Worm (Caenorhabditis elegans) whole organism, young adult: ENCODE results near the gene C49C3.21.

Source experiments
- B0019.2 ChIP-seq: fragments of 200-800 bp; sonication (Bioruptor generic); conservative IDR thresholded peaks from 2 replicates; pipeline ENCODE4 v1.3.6; 2022; ENCODE audit warnings: missing genetic modification reagents, missing genetic modification characterization, missing compliant biosample characterization
- B0035.1 ChIP-seq: sonication (generic microtip); optimal IDR thresholded peaks from 2 replicates; lab custom pipeline; 2016; ENCODE audit warnings: missing genetic modification characterization, mild to moderate bottlenecking, missing compliant biosample characterization, missing genotype, missing genetic modification reagents
- C06A6.2 ChIP-seq: fragments of 200-800 bp; sonication (Bioruptor generic); conservative IDR thresholded peaks from 2 replicates; pipeline ENCODE4 v1.3.6; 2022; ENCODE audit warnings: missing genetic modification characterization, missing compliant biosample characterization
- D2030.7 ChIP-seq: fragments of 200-800 bp; sonication (Bioruptor generic); IDR thresholded peaks from 2 replicates; pipeline ENCODE4 v1.3.6; 2022; ENCODE audit warnings: missing genetic modification reagents, missing genetic modification characterization, missing compliant biosample characterization
- F22D6.2 ChIP-seq: sonication (generic microtip); optimal IDR thresholded peaks from 2 replicates; lab custom pipeline; 2016; ENCODE audit warnings: mild to moderate bottlenecking, missing genetic modification characterization, missing compliant biosample characterization
- F33H1.4 ChIP-seq: fragments of 200-800 bp; sonication (Bioruptor generic); IDR thresholded peaks from 2 replicates; pipeline ENCODE4 v1.3.6; 2022; ENCODE audit warnings: missing genetic modification reagents, missing genetic modification characterization, missing compliant biosample characterization
- F55B11.4 ChIP-seq: sonication (generic microtip); optimal IDR thresholded peaks from 2 replicates; lab custom pipeline; 2016; ENCODE audit warnings: missing compliant biosample characterization, missing genetic modification characterization, borderline replicate concordance; ENCODE audit not compliant: insufficient read depth
- akir-1 ChIP-seq: fragments of 200-800 bp; sonication (Bioruptor generic); optimal IDR thresholded peaks from 2 replicates; lab custom pipeline; 2018; ENCODE audit warnings: mild to moderate bottlenecking, missing genetic modification characterization, moderate library complexity, missing compliant biosample characterization
- ama-1 ChIP-seq, 3 experiments: fragments of 150-350 bp in 1 of 3; sonication (generic microtip) in 2 of 3; optimal IDR thresholded peaks; 2 replicates each; lab custom pipeline; 2014 to 2018; ENCODE audit warnings: missing biosample characterization in 2 of 3, missing genetic modification characterization in 2 of 3, missing genetic modification reagents in 2 of 3
- attf-3 ChIP-seq: fragments of 200-800 bp; sonication (Bioruptor generic); conservative IDR thresholded peaks from 2 replicates; pipeline ENCODE4 v1.3.6; 2022; ENCODE audit warnings: missing genetic modification reagents, missing genetic modification characterization, missing compliant biosample characterization
- attf-5 ChIP-seq: fragments of 200-800 bp; sonication (Bioruptor generic); optimal IDR thresholded peaks from 2 replicates; lab custom pipeline; 2018; ENCODE audit warnings: mild to moderate bottlenecking, missing genetic modification characterization, missing compliant biosample characterization
- attf-6 ChIP-seq: fragments of 200-800 bp; sonication (Bioruptor generic); IDR thresholded peaks from 2 replicates; pipeline ENCODE4 v1.3.6; 2022; ENCODE audit warnings: missing genetic modification reagents, missing genetic modification characterization, missing compliant biosample characterization
- ceh-27 ChIP-seq: fragments of 200-800 bp; sonication (Bioruptor generic); optimal IDR thresholded peaks from 2 replicates; lab custom pipeline; 2018; ENCODE audit warnings: mild to moderate bottlenecking, missing genetic modification characterization, moderate library complexity, missing compliant biosample characterization
- ceh-91 ChIP-seq: fragments of 200-800 bp; sonication (Bioruptor generic); IDR thresholded peaks from 2 replicates; pipeline ENCODE4 v1.3.6; 2022; ENCODE audit warnings: missing genetic modification reagents, missing genetic modification characterization, missing compliant biosample characterization
- dox-1 ChIP-seq: fragments of 200-800 bp; sonication (Bioruptor generic); IDR thresholded peaks from 2 replicates; pipeline ENCODE4 v1.3.6; 2022; ENCODE audit warnings: missing genetic modification reagents, missing genetic modification characterization, missing compliant biosample characterization
- egl-18 ChIP-seq: fragments of 200-800 bp; sonication (Bioruptor generic); IDR thresholded peaks from 2 replicates; pipeline ENCODE4 v1.3.6; 2022; ENCODE audit warnings: missing genetic modification reagents, missing genetic modification characterization, missing compliant biosample characterization
- egrh-3 ChIP-seq: fragments of 200-800 bp; sonication (Bioruptor generic); IDR thresholded peaks from 2 replicates; pipeline ENCODE4 v1.3.6; 2022; ENCODE audit warnings: missing genetic modification reagents, missing genetic modification characterization, missing compliant biosample characterization
- ets-4 ChIP-seq: fragments of 200-800 bp; sonication (Bioruptor generic); optimal IDR thresholded peaks from 2 replicates; lab custom pipeline; 2018; ENCODE audit warnings: mild to moderate bottlenecking, missing genetic modification characterization, missing compliant biosample characterization
- fkh-3 ChIP-seq: sonication (generic microtip); optimal IDR thresholded peaks from 2 replicates; lab custom pipeline; 2016; ENCODE audit warnings: mild to moderate bottlenecking, missing genetic modification characterization, missing compliant biosample characterization
- him-1 ChIP-seq: sonication (generic microtip); optimal IDR thresholded peaks from 2 replicates; lab custom pipeline; 2016; ENCODE audit warnings: missing genotype, missing genetic modification reagents, missing genetic modification characterization, missing compliant biosample characterization
- hlh-12 ChIP-seq: sonication (generic microtip); optimal IDR thresholded peaks from 2 replicates; lab custom pipeline; 2016; ENCODE audit warnings: missing genetic modification characterization, missing compliant biosample characterization
- hlh-26 ChIP-seq: fragments of 200-800 bp; sonication (Bioruptor generic); conservative IDR thresholded peaks from 2 replicates; pipeline ENCODE4 v1.3.6; 2022; ENCODE audit warnings: missing genetic modification reagents, missing genetic modification characterization, missing compliant biosample characterization
- hmg-1.2 ChIP-seq: fragments of 200-800 bp; sonication (Bioruptor generic); IDR thresholded peaks from 2 replicates; pipeline ENCODE4 v1.3.6; 2022; ENCODE audit warnings: missing genetic modification reagents, missing genetic modification characterization, missing compliant biosample characterization
- hsf-1 ChIP-seq: fragments of 200-800 bp; sonication (Bioruptor generic); IDR thresholded peaks from 2 replicates; pipeline ENCODE4 v1.3.6; 2022; ENCODE audit warnings: missing genetic modification reagents, missing genetic modification characterization, missing compliant biosample characterization
- let-526 ChIP-seq: fragments of 200-800 bp; sonication (Bioruptor generic); IDR thresholded peaks from 2 replicates; pipeline ENCODE4 v1.3.6; 2022; ENCODE audit warnings: missing genetic modification reagents, missing genetic modification characterization, missing compliant biosample characterization
- lin-35 ChIP-seq, 3 experiments: fragments of 150-350 bp in 2 of 3; sonication (generic microtip) in 1 of 3; optimal IDR thresholded peaks; 2 replicates each; lab custom pipeline; 2014 to 2018; ENCODE audit warnings: missing biosample characterization in 3 of 3, missing genetic modification characterization in 3 of 3, missing genetic modification reagents in 3 of 3
- lin-54 ChIP-seq: fragments of 200-800 bp; sonication (Bioruptor generic); optimal IDR thresholded peaks from 2 replicates; lab custom pipeline; 2018; ENCODE audit warnings: mild to moderate bottlenecking, missing genetic modification characterization, missing compliant biosample characterization
- lsl-1 ChIP-seq: fragments of 200-800 bp; sonication (Bioruptor generic); optimal IDR thresholded peaks from 2 replicates; lab custom pipeline; 2018; ENCODE audit warnings: mild to moderate bottlenecking, missing genetic modification characterization, moderate library complexity, missing compliant biosample characterization
- madf-10 ChIP-seq: sonication (generic microtip); optimal IDR thresholded peaks from 2 replicates; lab custom pipeline; 2016; ENCODE audit warnings: mild to moderate bottlenecking, missing genetic modification characterization, missing compliant biosample characterization
- madf-6 ChIP-seq: fragments of 200-800 bp; sonication (Bioruptor generic); IDR thresholded peaks from 2 replicates; pipeline ENCODE4 v1.3.6; 2022; ENCODE audit warnings: missing genetic modification reagents, missing genetic modification characterization, missing compliant biosample characterization
- mcd-1 ChIP-seq: fragments of 200-800 bp; sonication (Bioruptor generic); IDR thresholded peaks from 2 replicates; pipeline ENCODE4 v1.3.6; 2022; ENCODE audit warnings: missing genetic modification reagents, missing genetic modification characterization, missing compliant biosample characterization
- mxl-1 ChIP-seq: sonication (generic microtip); optimal IDR thresholded peaks from 2 replicates; lab custom pipeline; 2016; ENCODE audit warnings: missing genetic modification characterization, missing compliant biosample characterization
- nfya-2 ChIP-seq: fragments of 200-800 bp; sonication (Bioruptor generic); IDR thresholded peaks from 2 replicates; pipeline ENCODE4 v1.3.6; 2022; ENCODE audit warnings: missing genetic modification reagents, missing genetic modification characterization, missing compliant biosample characterization
- nfyb-1 ChIP-seq: fragments of 200-800 bp; sonication (Bioruptor generic); IDR thresholded peaks from 2 replicates; pipeline ENCODE4 v1.3.6; 2022; ENCODE audit warnings: missing genetic modification reagents, missing genetic modification characterization, missing compliant biosample characterization
- nhr-179 ChIP-seq: sonication (generic microtip); optimal IDR thresholded peaks from 2 replicates; lab custom pipeline; 2016; ENCODE audit warnings: mild to moderate bottlenecking, missing genetic modification characterization, missing compliant biosample characterization
- nhr-90 ChIP-seq: sonication (generic microtip); optimal IDR thresholded peaks from 2 replicates; lab custom pipeline; 2016; ENCODE audit warnings: missing genotype, mild to moderate bottlenecking, missing genetic modification characterization, missing compliant biosample characterization
- snpc-3.4 ChIP-seq: sonication (generic microtip); optimal IDR thresholded peaks from 2 replicates; lab custom pipeline; 2017; ENCODE audit warnings: missing genetic modification characterization, mild to moderate bottlenecking, missing compliant biosample characterization, antibody characterized with exemption, moderate library complexity, missing genotype, missing genetic modification reagents
- snpc-4 ChIP-seq, 5 experiments: fragments of 150-350 bp in 1 of 5; sonication (generic microtip) in 4 of 5; optimal IDR thresholded peaks; 2 replicates each; lab custom pipeline; 2014 to 2018; ENCODE audit warnings: missing genetic modification characterization in 5 of 5, missing biosample characterization in 3 of 5, antibody characterized with exemption in 2 of 5, mild to moderate bottlenecking in 2 of 5, missing compliant biosample characterization in 2 of 5, missing genotype in 2 of 5, moderate library complexity in 2 of 5, missing genetic modification reagents in 1 of 5
- sptf-2 ChIP-seq: fragments of 200-800 bp; sonication (Bioruptor generic); optimal IDR thresholded peaks from 2 replicates; lab custom pipeline; 2018; ENCODE audit warnings: mild to moderate bottlenecking, missing genetic modification characterization, missing compliant biosample characterization
- tbp1 ChIP-seq: fragments of 200-800 bp; sonication (Bioruptor generic); optimal IDR thresholded peaks from 2 replicates; lab custom pipeline; 2018; ENCODE audit warnings: mild to moderate bottlenecking, missing genetic modification characterization, missing compliant biosample characterization
- tbx-9 ChIP-seq: sonication (generic microtip); optimal IDR thresholded peaks from 2 replicates; lab custom pipeline; 2016; ENCODE audit warnings: borderline replicate concordance, missing genetic modification characterization, inconsistent platforms, missing compliant biosample characterization
- unc-62 ChIP-seq: fragments of 150-350 bp; optimal IDR thresholded peaks from 2 replicates; lab custom pipeline; 2014; ENCODE audit warnings: missing biosample characterization, missing genetic modification reagents, missing genetic modification characterization
- xnd-1 ChIP-seq: sonication (generic microtip); optimal IDR thresholded peaks from 2 replicates; lab custom pipeline; 2016; ENCODE audit warnings: missing genotype, missing genetic modification reagents, missing genetic modification characterization, missing compliant biosample characterization
- zfh-2 ChIP-seq: fragments of 200-800 bp; sonication (Bioruptor generic); conservative IDR thresholded peaks from 2 replicates; pipeline ENCODE4 v1.3.6; 2022; ENCODE audit warnings: missing genetic modification reagents, missing genetic modification characterization, missing compliant biosample characterization
- ztf-22 ChIP-seq: fragments of 200-800 bp; sonication (Bioruptor generic); optimal IDR thresholded peaks from 2 replicates; lab custom pipeline; 2018; ENCODE audit warnings: mild to moderate bottlenecking, missing genetic modification characterization, moderate library complexity, missing compliant biosample characterization
- ztf-26 ChIP-seq: sonication (generic microtip); optimal IDR thresholded peaks from 2 replicates; lab custom pipeline; 2017; ENCODE audit warnings: missing genetic modification characterization, missing compliant biosample characterization

Gene C49C3.21

DNA sequence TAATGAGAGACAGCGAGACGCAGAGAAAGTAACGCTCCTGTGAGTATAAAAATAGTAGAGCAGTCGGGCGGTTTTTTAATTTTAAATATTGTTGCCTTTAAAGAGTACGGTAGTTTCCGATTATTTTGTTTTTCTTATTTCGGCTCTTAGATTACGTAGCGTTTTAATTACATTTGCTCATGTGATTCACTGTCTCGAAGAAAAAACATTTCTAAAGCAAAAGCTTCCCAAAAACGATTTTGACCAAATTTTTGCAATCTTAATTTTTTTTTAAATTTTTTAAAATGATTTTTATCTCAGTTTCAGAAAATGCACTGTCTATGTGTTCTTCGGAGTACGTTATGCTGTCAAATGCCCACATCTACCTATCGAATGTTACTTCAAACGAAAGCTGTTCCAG lies 33.4 kb downstream of the C49C3.21 start, which contains the start of gene haf-1:
haf-1 (plus strand) TSS at position 301 of the 400 bp plus-strand sequence.
- TF ChIP-seq hlh-12, result no peak
- no peak for TF ChIP-seq ztf-26 (tag; lab: Kevin White, UChicago)
- no peak for TF ChIP-seq ceh-91 (GFP tag; lab: Robert Waterston, UW)
- TF ChIP-seq ztf-22, result no peak
- TF ChIP-seq nhr-179 (tag; lab: Kevin White, UChicago), result no peak
- no peak for TF ChIP-seq F55B11.4 (tag; lab: Kevin White, UChicago)
- TF ChIP-seq C06A6.2 (GFP tag; lab: Robert Waterston, UW), result no peak
- TF ChIP-seq B0019.2 (GFP tag; lab: Robert Waterston, UW), result no peak
- TF ChIP-seq him-1 (tag; lab: Kevin White, UChicago), result no peak
- TF ChIP-seq madf-10, result no peak

DNA sequence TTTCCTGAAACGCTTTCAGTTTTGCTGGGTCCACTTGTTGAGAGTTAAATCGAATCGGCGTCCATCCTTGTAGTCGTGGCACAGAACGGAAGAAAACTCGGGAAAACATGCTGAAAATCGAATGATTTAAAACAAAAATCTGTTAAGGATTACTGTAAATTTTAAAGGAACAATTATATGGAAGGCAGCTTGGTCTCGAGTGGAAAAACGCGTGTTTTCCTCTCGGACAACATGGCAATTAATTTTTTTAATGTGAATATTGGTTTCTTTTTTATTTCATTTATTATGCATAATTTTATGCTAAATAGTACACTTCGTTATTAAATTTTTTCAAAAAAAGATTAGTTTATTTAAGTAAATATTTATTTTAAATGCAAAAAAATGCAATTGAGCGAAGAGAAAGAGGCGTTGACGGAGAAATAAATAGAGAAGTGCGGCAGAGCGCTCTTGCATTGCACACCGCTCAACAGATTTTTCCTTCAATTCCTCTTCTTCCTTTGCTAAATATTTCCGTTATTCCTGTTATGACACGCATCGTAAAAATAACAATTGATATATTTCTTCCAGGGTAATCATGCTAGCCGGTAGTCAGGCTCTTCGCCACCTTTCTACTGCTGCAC lies 37.4 kb downstream of the C49C3.21 start, which contains the start of the genes C30H6.9 and dlat-2:
C30H6.9 (minus strand) TSS at position 110 of the 620 bp plus-strand sequence.
dlat-2 (plus strand) TSS at position 566 of the 620 bp plus-strand sequence.
- no peak for TF ChIP-seq ama-1 (optimal IDR thresholded peaks at IDR 0.05; lab: Kevin White, UChicago)
- no peak for TF ChIP-seq ama-1 (GFP tag; optimal IDR thresholded peaks at IDR 0.05; lab: Kevin White, UChicago)
- TF ChIP-seq F22D6.2 (tag; lab: Kevin White, UChicago), result no peak
- TF ChIP-seq hmg-1.2 (GFP tag; lab: Robert Waterston, UW), result no peak
- no peak for TF ChIP-seq fkh-3 (tag; lab: Kevin White, UChicago)
- TF ChIP-seq hlh-26 (GFP tag; lab: Robert Waterston, UW), result no peak
- peak; percentile 77 for TF ChIP-seq mcd-1 (GFP tag; lab: Robert Waterston, UW)
- TF ChIP-seq egrh-3 (GFP tag; lab: Robert Waterston, UW), result no peak
- no peak for TF ChIP-seq zfh-2 (GFP tag; lab: Robert Waterston, UW)
- TF ChIP-seq hsf-1 (GFP tag; lab: Robert Waterston, UW), result no peak
- peak; percentile 3 for TF ChIP-seq lin-54 (GFP tag; lab: Kevin White, UChicago)
- TF ChIP-seq xnd-1 (tag; lab: Kevin White, UChicago), result peak; percentile 38
- peak; percentile 62 for TF ChIP-seq madf-6 (GFP tag; lab: Robert Waterston, UW)
- peak; percentile 44; the same call in 1 of the 2 replicates for TF ChIP-seq dox-1 (GFP tag; lab: Robert Waterston, UW)
- no peak for TF ChIP-seq egl-18
- TF ChIP-seq attf-6 (GFP tag; lab: Robert Waterston, UW), result peak; percentile 65; the same call in 1 of the 2 replicates
- no peak for TF ChIP-seq ets-4 (GFP tag; lab: Kevin White, UChicago)
- TF ChIP-seq snpc-4 (GFP tag; optimal IDR thresholded peaks at IDR 0.05; lab: Kevin White, UChicago), result peak; percentile 24
- peak in 3 of 4 experiments; percentile 72 to 84 (median 83) for TF ChIP-seq snpc-4 (tag; optimal IDR thresholded peaks at IDR 0.05; lab: Kevin White, UChicago)
- TF ChIP-seq akir-1 (GFP tag; lab: Kevin White, UChicago), result no peak
- no peak for TF ChIP-seq nfya-2 (GFP tag; lab: Robert Waterston, UW)
- TF ChIP-seq snpc-3.4 (tag; lab: Kevin White, UChicago), result no peak
- peak; percentile 11 for TF ChIP-seq tbp1 (GFP tag; lab: Kevin White, UChicago)
- TF ChIP-seq F55B11.4 (tag; lab: Kevin White, UChicago), result no peak
- TF ChIP-seq mxl-1 (tag; lab: Kevin White, UChicago), result no peak
- TF ChIP-seq D2030.7 (GFP tag; lab: Robert Waterston, UW), result peak; percentile 41; the same call in 1 of the 2 replicates
- no peak for TF ChIP-seq let-526 (GFP tag; lab: Robert Waterston, UW)
- no peak for TF ChIP-seq tbx-9 (tag; lab: Kevin White, UChicago)
- TF ChIP-seq unc-62 (GFP tag; lab: Kevin White, UChicago), result no peak
- TF ChIP-seq ceh-27 (GFP tag; lab: Kevin White, UChicago), result no peak
- no peak for TF ChIP-seq lin-35 (GFP tag; optimal IDR thresholded peaks at IDR 0.05; lab: Kevin White, UChicago)
- no peak for TF ChIP-seq nfyb-1 (GFP tag; lab: Robert Waterston, UW)
- TF ChIP-seq F33H1.4 (GFP tag; lab: Robert Waterston, UW), result peak; percentile 80
- peak; percentile 73 for TF ChIP-seq lsl-1
- TF ChIP-seq sptf-2 (GFP tag; lab: Kevin White, UChicago), result no peak
- peak; percentile 32 for TF ChIP-seq attf-5 (GFP tag; lab: Kevin White, UChicago)
- TF ChIP-seq attf-3 (GFP tag; lab: Robert Waterston, UW), result no peak
- no peak for TF ChIP-seq nhr-90 (tag; lab: Kevin White, UChicago)
- no peak for TF ChIP-seq B0035.1 (tag; lab: Kevin White, UChicago)
